Fruit fly (Drosophila melanogaster) whole organism, wandering third instar larva: ENCODE data around the gene Abd-B.
A peak's percentile ranks its signal among the peaks of the same experiment; 100 is the strongest.

Experiments used
- CG32264 ChIP-seq: fragments of 200-800 bp; sonication (Bioruptor generic); optimal IDR thresholded peaks from 2 replicates; lab custom pipeline; 2016; ENCODE audit warnings: missing biosample characterization, missing genetic modification characterization
- CG9705 ChIP-seq: fragments of 200-800 bp; sonication (Bioruptor generic); optimal IDR thresholded peaks from 2 replicates; lab custom pipeline; 2018; ENCODE audit warnings: missing biosample characterization, mild to moderate bottlenecking, missing genetic modification characterization
- Dfd ChIP-seq: fragments of >200 bp; optimal IDR thresholded peaks from 2 replicates; lab custom pipeline; 2017; ENCODE audit warnings: missing biosample characterization, missing genetic modification characterization
- Dif ChIP-seq: fragments of 200-275, 200-300 bp; sonication (Bioruptor generic); optimal IDR thresholded peaks from 2 replicates; lab custom pipeline; 2018; ENCODE audit warnings: missing biosample characterization, missing genetic modification characterization; ENCODE audit not compliant: partially characterized antibody
- GATAd ChIP-seq: sonication (Bioruptor generic); optimal IDR thresholded peaks from 2 replicates; lab custom pipeline; 2016; ENCODE audit warnings: missing biosample characterization, missing genetic modification characterization
- Hr83 ChIP-seq: fragments of 200-300 bp; sonication (Bioruptor generic); optimal IDR thresholded peaks from 2 replicates; lab custom pipeline; 2016; ENCODE audit warnings: missing biosample characterization, mild to moderate bottlenecking, missing genetic modification characterization, moderate library complexity; ENCODE audit not compliant: poor library complexity, severe bottlenecking
- Jra ChIP-seq: sonication (Bioruptor generic); optimal IDR thresholded peaks from 2 replicates; lab custom pipeline; 2016; ENCODE audit warnings: missing biosample characterization, missing genetic modification characterization
- Mio ChIP-seq: sonication (Bioruptor generic); optimal IDR thresholded peaks from 2 replicates; lab custom pipeline; 2016; ENCODE audit warnings: missing biosample characterization, missing genetic modification characterization
- OdsH ChIP-seq: fragments of 200-800 bp; sonication (Bioruptor generic); optimal IDR thresholded peaks from 2 replicates; lab custom pipeline; 2016; ENCODE audit warnings: missing biosample characterization, mild to moderate bottlenecking, missing genetic modification characterization
- Rel ChIP-seq, 2 experiments: fragments of 200-800 bp; sonication (Bioruptor generic) in 1 of 2; optimal IDR thresholded peaks; 2 replicates in 1 of 2; 3 replicates in 1 of 2; lab custom pipeline; 2016 to 2019; ENCODE audit warnings: mild to moderate bottlenecking in 2 of 2, missing biosample characterization in 2 of 2, missing genetic modification characterization in 2 of 2, moderate library complexity in 1 of 2
- Sp1 ChIP-seq: fragments of 200-800 bp; sonication (Bioruptor generic); optimal IDR thresholded peaks from 3 replicates; lab custom pipeline; 2019; ENCODE audit warnings: missing biosample characterization, mild to moderate bottlenecking, missing genetic modification characterization, moderate library complexity
- Vsx2 ChIP-seq: fragments of 200-300, 225-300 bp; sonication (Bioruptor generic); optimal IDR thresholded peaks from 2 replicates; lab custom pipeline; 2018; ENCODE audit warnings: missing biosample characterization, missing genetic modification characterization; ENCODE audit not compliant: partially characterized antibody
- br ChIP-seq: fragments of 200-800 bp; sonication (Bioruptor generic); optimal IDR thresholded peaks from 2 replicates; lab custom pipeline; 2016; ENCODE audit warnings: missing biosample characterization, missing genetic modification characterization
- dl ChIP-seq, 2 experiments: fragments of 175-275, 200-275 bp in 1 of 2; fragments of 200-275 bp in 1 of 2; sonication (Bioruptor generic); optimal IDR thresholded peaks; lab custom pipeline; 2018; ENCODE audit warnings: mild to moderate bottlenecking in 2 of 2, missing biosample characterization in 2 of 2, missing genetic modification characterization in 2 of 2, moderate library complexity in 2 of 2; ENCODE audit not compliant: partially characterized antibody in 2 of 2, insufficient read depth in 1 of 2
- dmrt93B ChIP-seq: fragments of 200-800 bp; sonication (Bioruptor generic); optimal IDR thresholded peaks from 2 replicates; lab custom pipeline; 2018; ENCODE audit warnings: missing biosample characterization, mild to moderate bottlenecking, missing genetic modification characterization
- dsf ChIP-seq: sonication (Bioruptor generic); optimal IDR thresholded peaks from 2 replicates; lab custom pipeline; 2016; ENCODE audit warnings: missing biosample characterization, missing genetic modification characterization, borderline replicate concordance
- foxo ChIP-seq, 2 experiments: fragments of 200-800 bp; sonication (Bioruptor generic); optimal IDR thresholded peaks; 2 replicates in 1 of 2; 3 replicates in 1 of 2; lab custom pipeline; 2016 to 2017; ENCODE audit warnings: missing biosample characterization in 2 of 2, missing genetic modification characterization in 2 of 2
- fru ChIP-seq: fragments of 200-800 bp; sonication (Bioruptor generic); optimal IDR thresholded peaks from 3 replicates; lab custom pipeline; 2016; ENCODE audit warnings: missing biosample characterization, mild to moderate bottlenecking, missing genetic modification characterization
- h ChIP-seq: fragments of 200-800 bp; sonication (Bioruptor generic); optimal IDR thresholded peaks from 3 replicates; lab custom pipeline; 2016; ENCODE audit warnings: missing biosample characterization, mild to moderate bottlenecking, missing genetic modification characterization
- jim ChIP-seq: fragments of 175-275, 200-325 bp; sonication (Bioruptor generic); optimal IDR thresholded peaks from 2 replicates; lab custom pipeline; 2016; ENCODE audit warnings: missing biosample characterization, mild to moderate bottlenecking, missing genetic modification characterization
- lola ChIP-seq: fragments of >200 bp; optimal IDR thresholded peaks from 2 replicates; lab custom pipeline; 2017; ENCODE audit warnings: missing biosample characterization, missing genetic modification characterization
- pan ChIP-seq: fragments of >200 bp; optimal IDR thresholded peaks from 2 replicates; lab custom pipeline; 2017
- psq ChIP-seq: fragments of 200-800 bp; sonication (Bioruptor generic); optimal IDR thresholded peaks from 3 replicates; lab custom pipeline; 2017; ENCODE audit warnings: missing biosample characterization, mild to moderate bottlenecking, missing genetic modification characterization, moderate library complexity
- rgr ChIP-seq: fragments of 200-800 bp; sonication (Bioruptor generic); optimal IDR thresholded peaks from 3 replicates; lab custom pipeline; 2016; ENCODE audit warnings: missing biosample characterization, mild to moderate bottlenecking, missing genetic modification characterization
- sage ChIP-seq: fragments of 200-800 bp; sonication (Bioruptor generic); optimal IDR thresholded peaks from 2 replicates; lab custom pipeline; 2016; ENCODE audit warnings: missing biosample characterization, mild to moderate bottlenecking, missing genetic modification characterization
- usp ChIP-seq: fragments of >200 bp; optimal IDR thresholded peaks from 2 replicates; lab custom pipeline; 2017; ENCODE audit warnings: missing biosample characterization, missing genetic modification characterization
- woc ChIP-seq: sonication (Bioruptor generic); optimal IDR thresholded peaks from 2 replicates; lab custom pipeline; 2016; ENCODE audit warnings: missing biosample characterization, mild to moderate bottlenecking, missing genetic modification characterization

The Abd-B gene

DNA sequence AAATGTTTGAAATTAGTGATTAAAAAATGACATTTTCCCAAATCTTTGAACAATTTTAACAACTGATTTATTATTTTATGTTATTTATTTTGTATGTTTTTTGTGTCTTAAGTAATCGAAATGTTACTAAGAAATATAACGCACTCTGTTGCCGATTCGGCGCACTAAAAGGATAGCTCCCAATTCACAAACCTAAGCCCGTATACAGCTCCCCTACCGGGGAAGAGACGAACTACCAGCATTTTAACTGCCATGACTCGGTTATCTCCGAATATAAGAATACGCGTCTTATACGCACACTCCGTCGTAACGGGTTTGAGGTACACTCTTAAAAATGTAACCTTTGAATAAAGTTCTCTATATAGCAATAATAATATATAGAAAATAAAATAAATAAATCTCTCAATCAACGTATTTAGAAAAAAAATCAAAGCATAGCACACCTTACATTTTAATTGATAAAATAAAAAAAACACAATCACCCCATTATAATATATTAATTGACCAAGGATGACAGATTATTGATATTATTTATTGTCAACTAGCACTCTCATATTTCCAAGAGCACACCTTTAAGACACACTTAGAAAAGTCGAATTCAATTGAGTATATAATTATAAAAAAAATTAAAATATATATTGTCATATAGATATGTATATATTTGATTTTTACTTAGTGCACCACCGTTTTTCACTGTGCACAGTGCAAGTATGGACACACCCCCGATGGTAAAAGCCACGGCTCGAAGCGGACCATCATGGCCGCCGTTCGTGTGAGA lies 14.1 kb downstream of the Abd-B start (continued):
- TF ChIP-seq sage (GFP tag; lab: Kevin White, UChicago) (no peak), usp (GFP tag; lab: Kevin White, UChicago) (no peak), Vsx2 (GFP tag; lab: Kevin White, UChicago) (no peak), br (GFP tag; lab: Kevin White, UChicago) (peak; percentile 17), CG9705 (GFP tag; lab: Kevin White, UChicago) (no peak), CG32264 (GFP tag; lab: Kevin White, UChicago) (no peak), jim (GFP tag; lab: Kevin White, UChicago) (no peak)

DNA sequence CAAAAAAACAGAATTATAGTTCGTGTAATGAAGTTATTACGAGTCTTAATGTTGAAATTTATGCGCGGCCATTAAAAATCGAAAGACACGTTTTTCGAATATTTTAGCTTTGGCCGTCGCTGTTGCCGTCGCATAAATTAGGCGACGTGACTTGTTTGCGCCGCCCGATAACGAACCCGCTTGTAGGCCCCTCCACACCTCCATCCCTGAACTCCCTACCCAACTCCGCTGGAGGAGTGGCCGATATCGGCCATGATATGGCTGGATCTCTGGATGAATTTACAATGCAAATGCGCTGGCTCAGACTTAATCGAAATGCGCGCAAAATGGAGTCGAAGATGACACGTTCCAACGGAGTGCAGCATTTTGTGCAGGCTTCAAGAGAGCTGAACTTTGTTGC lies 17.6 kb downstream of the Abd-B start:
- no peak for TF ChIP-seq dl (GFP tag; optimal IDR thresholded peaks at IDR 0.05; lab: Kevin White, UChicago; ENCODE audit: insufficient read depth in 1 of 2, partially characterized antibody in 2 of 2)
- TF ChIP-seq dmrt93B (GFP tag; lab: Kevin White, UChicago), result no peak
- no peak for TF ChIP-seq lola
- no peak for TF ChIP-seq dsf (GFP tag; lab: Kevin White, UChicago)
- no peak for TF ChIP-seq h (GFP tag; lab: Kevin White, UChicago)
- no peak for TF ChIP-seq psq (GFP tag; lab: Kevin White, UChicago)

DNA sequence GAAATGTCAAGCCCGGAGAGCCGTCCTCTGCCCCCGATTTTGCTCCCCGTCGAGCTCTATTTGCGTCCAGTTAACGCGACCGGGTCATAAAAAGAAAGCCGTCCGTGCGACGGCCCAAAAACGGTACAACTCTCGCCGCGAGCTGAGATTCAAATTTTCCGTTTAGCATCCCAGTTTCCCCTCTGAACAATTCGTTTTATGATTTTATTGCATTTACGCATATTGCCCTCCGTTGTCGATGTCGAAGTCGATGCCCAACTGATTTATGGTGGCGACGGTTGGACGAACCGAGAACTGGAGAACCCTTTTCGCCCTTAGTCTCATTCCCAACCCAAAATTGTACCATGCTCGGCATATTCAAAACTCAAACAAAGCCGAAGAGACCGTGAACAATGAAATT lies 20.7 kb downstream of the Abd-B start:
- no peak for TF ChIP-seq woc (GFP tag; lab: Kevin White, UChicago)
- no peak for TF ChIP-seq Mio (GFP tag; lab: Kevin White, UChicago)
- no peak for TF ChIP-seq pan (lab: Kevin White, UChicago)
- TF ChIP-seq Rel (GFP tag; optimal IDR thresholded peaks at IDR 0.05; lab: Kevin White, UChicago), result no peak
- no peak for TF ChIP-seq Rel (tag; optimal IDR thresholded peaks at IDR 0.05; lab: Kevin White, UChicago)
- TF ChIP-seq Dfd, result no peak
- TF ChIP-seq fru, result no peak
- no peak for TF ChIP-seq Vsx2 (GFP tag; lab: Kevin White, UChicago)
- TF ChIP-seq foxo (GFP tag; optimal IDR thresholded peaks at IDR 0.05; lab: Kevin White, UChicago), result no peak
- no peak for TF ChIP-seq jim (GFP tag; lab: Kevin White, UChicago)
- no peak for TF ChIP-seq dsf (GFP tag; lab: Kevin White, UChicago)
- no peak for TF ChIP-seq Hr83
- no peak for TF ChIP-seq GATAd (GFP tag; lab: Kevin White, UChicago)

- TF ChIP-seq br (GFP tag; lab: Kevin White, UChicago) (no peak), jim (GFP tag; lab: Kevin White, UChicago) (peak; percentile 37), Dif (GFP tag; lab: Kevin White, UChicago) (peak; percentile 7), foxo (GFP tag; optimal IDR thresholded peaks at IDR 0.05; lab: Kevin White, UChicago) (no peak)
Measured at dm6 chr3R:16948667-16949066, 23.4 kb downstream of the Abd-B start.

DNA sequence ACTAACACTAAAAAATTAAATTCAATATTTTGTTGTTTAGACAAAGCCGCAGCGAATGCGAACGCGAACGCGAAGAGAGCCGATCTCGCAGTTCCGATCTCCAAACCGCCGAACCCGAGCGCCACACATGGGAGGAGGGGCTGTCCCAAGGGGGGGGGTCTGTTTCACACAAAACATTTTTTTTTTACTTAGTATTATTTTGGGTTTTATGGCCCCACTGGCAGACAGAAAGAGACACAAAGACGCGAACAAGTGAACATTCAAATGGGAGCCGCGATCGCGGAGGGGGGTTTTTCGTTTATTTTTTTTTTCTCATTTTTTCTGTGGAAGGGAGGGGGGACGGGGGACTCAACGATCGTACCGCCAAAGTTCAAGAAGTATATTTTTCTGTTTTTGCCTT lies 27.8 kb downstream of the Abd-B start:
- TF ChIP-seq rgr (no peak), CG32264 (GFP tag; lab: Kevin White, UChicago) (no peak), Rel (GFP tag; optimal IDR thresholded peaks at IDR 0.05; lab: Kevin White, UChicago) (no peak), Rel (tag; optimal IDR thresholded peaks at IDR 0.05; lab: Kevin White, UChicago) (peak; percentile 16), h (GFP tag; lab: Kevin White, UChicago) (no peak)

dm6 chr3R:16941285-16941684 lies 30.8 kb downstream of the Abd-B start:
- TF ChIP-seq Jra (no peak), Sp1 (GFP tag; lab: Kevin White, UChicago) (no peak), foxo (GFP tag; optimal IDR thresholded peaks at IDR 0.05; lab: Kevin White, UChicago) (peak in 1 of 2 experiments; percentile 2), OdsH (GFP tag; lab: Kevin White, UChicago) (no peak), lola (no peak), woc (GFP tag; lab: Kevin White, UChicago) (no peak)
